Worm (Caenorhabditis elegans): ENCODE measurements around the gene ceh-22.
A peak's percentile ranks its signal among the peaks of the same experiment; 100 is the strongest.

Gene ceh-22

ce11 chrV:10715158-10716152, 43.7 kb downstream of the ceh-22 start (continued):
- TF ChIP-seq lin-29 (GFP tag; IDR thresholded peaks at IDR 0.05) = peak; percentile 87
- no peak for TF ChIP-seq zip-11 (GFP tag; IDR thresholded peaks at IDR 0.05)
- no peak for TF ChIP-seq Y5F2A.4 (GFP tag; optimal IDR thresholded peaks at IDR 0.05)
- TF ChIP-seq dve-1 (tag; optimal IDR thresholded peaks at IDR 0.05; ENCODE audit: insufficient read depth) = peak; percentile 91
- peak; percentile 93 for TF ChIP-seq fkh-10 (GFP tag; optimal IDR thresholded peaks at IDR 0.05)
- peak; percentile 29 for TF ChIP-seq spr-1 (tag; optimal IDR thresholded peaks at IDR 0.05)
- no peak for TF ChIP-seq sdz-12 (GFP tag; optimal IDR thresholded peaks at IDR 0.05)
- TF ChIP-seq tra-1 (GFP tag; IDR thresholded peaks at IDR 0.05) = peak; percentile 95

- no peak for TF ChIP-seq nhr-76 (tag; optimal IDR thresholded peaks at IDR 0.05)
- peak; percentile 33; the same call in 1 of the 2 replicates for TF ChIP-seq vab-7 (GFP tag; IDR thresholded peaks at IDR 0.05)
- TF ChIP-seq dmd-8 (GFP tag; IDR thresholded peaks at IDR 0.05) = no peak
- TF ChIP-seq cey-2 (tag; optimal IDR thresholded peaks at IDR 0.05; ENCODE audit: borderline replicate concordance, insufficient read depth) = peak; percentile 83
- no peak for TF ChIP-seq dve-1 (tag; optimal IDR thresholded peaks at IDR 0.05; ENCODE audit: insufficient read depth)
- TF ChIP-seq tag-97 (GFP tag; IDR thresholded peaks at IDR 0.05) = no peak
- TF ChIP-seq jun-1 (tag; optimal IDR thresholded peaks at IDR 0.05) = no peak
- no peak for TF ChIP-seq lim-7 (GFP tag; IDR thresholded peaks at IDR 0.05)
- TF ChIP-seq T20F7.1 (GFP tag; optimal IDR thresholded peaks at IDR 0.05) = no peak
- peak in 1 of 2 experiments; percentile 98 for TF ChIP-seq unc-62 (GFP tag; optimal IDR thresholded peaks at IDR 0.05 in 1 of 2)
- TF ChIP-seq unc-62 (tag; optimal IDR thresholded peaks at IDR 0.05) = no peak
- no peak for TF ChIP-seq nhr-102 (tag; optimal IDR thresholded peaks at IDR 0.05)
- no peak for TF ChIP-seq Y105C5A.15 (GFP tag; IDR thresholded peaks at IDR 0.05)
- no peak for TF ChIP-seq spr-3 (GFP tag; optimal IDR thresholded peaks at IDR 0.05)
- no peak for TF ChIP-seq lin-29 (GFP tag; IDR thresholded peaks at IDR 0.05)
- TF ChIP-seq F49E8.2 (tag; optimal IDR thresholded peaks at IDR 0.05; ENCODE audit: borderline replicate concordance) = no peak
- no peak for TF ChIP-seq daf-16 (GFP tag; optimal IDR thresholded peaks at IDR 0.05)
- no peak for TF ChIP-seq daf-16 (tag; optimal IDR thresholded peaks at IDR 0.05)
- TF ChIP-seq saeg-2 (GFP tag; IDR thresholded peaks at IDR 0.05) = no peak
- no peak for TF ChIP-seq zag-1 (tag; optimal IDR thresholded peaks at IDR 0.05)
- no peak for TF ChIP-seq ceh-32 (tag; optimal IDR thresholded peaks at IDR 0.05; ENCODE audit: poor library complexity)
- no peak for TF ChIP-seq ces-1 (GFP tag; optimal IDR thresholded peaks at IDR 0.05)
- no peak for TF ChIP-seq ceh-28 (tag; optimal IDR thresholded peaks at IDR 0.05)
- no peak for TF ChIP-seq F26F4.8 (GFP tag; conservative IDR thresholded peaks at IDR 0.05)
- TF ChIP-seq mep-1 (tag; optimal IDR thresholded peaks at IDR 0.05) = no peak
- TF ChIP-seq ceh-20 (GFP tag; IDR thresholded peaks at IDR 0.05) = no peak; the same call in 1 of the 2 replicates
- no peak for TF ChIP-seq ztf-7 (tag; optimal IDR thresholded peaks at IDR 0.05)
- no peak for TF ChIP-seq nhr-11 (tag; optimal IDR thresholded peaks at IDR 0.05)
- TF ChIP-seq dmd-6 (GFP tag; IDR thresholded peaks at IDR 0.05) = peak; percentile 20; the same call in 1 of the 2 replicates
- TF ChIP-seq unc-39 (tag; optimal IDR thresholded peaks at IDR 0.05) = no peak
- TF ChIP-seq mdt-29 (GFP tag; IDR thresholded peaks at IDR 0.05) = no peak
- no peak for TF ChIP-seq ceh-82 (tag; optimal IDR thresholded peaks at IDR 0.05)
- TF ChIP-seq T26A8.4 (GFP tag; IDR thresholded peaks at IDR 0.05) = 0 out of 2 replicates have a peak, but pooled peaks have one; percentile 15
- TF ChIP-seq arid-1 (GFP tag; conservative IDR thresholded peaks at IDR 0.05) = no peak
- peak; percentile 15; the same call in 1 of the 2 replicates for TF ChIP-seq hmg-1.1 (GFP tag; IDR thresholded peaks at IDR 0.05)
- no peak for TF ChIP-seq zfp-3 (GFP tag; conservative IDR thresholded peaks at IDR 0.05)
- peak; percentile 86 for TF ChIP-seq mxl-3 (GFP tag; optimal IDR thresholded peaks at IDR 0.05)
- TF ChIP-seq nhr-237 (tag; optimal IDR thresholded peaks at IDR 0.05) = no peak
- no peak for TF ChIP-seq pqm-1 (tag; optimal IDR thresholded peaks at IDR 0.05)
- no peak for TF ChIP-seq D1046.2 (GFP tag; IDR thresholded peaks at IDR 0.05)
Observed at ce11 chrV:10716865-10717713, 45.4 kb downstream of the ceh-22 start.
